Fruit fly (Drosophila melanogaster) whole organism, embryonic: ENCODE data around the gene east.

Experiments
- ATbp ChIP-seq: fragments of 200-800 bp; sonication (Bioruptor generic); optimal IDR thresholded peaks from 2 replicates; lab custom pipeline; 2017; ENCODE audit warnings: missing biosample characterization, mild to moderate bottlenecking, missing genetic modification characterization, missing genetic modification reagents
- Abd-B ChIP-seq: fragments of 200-800 bp; sonication (Bioruptor generic); optimal IDR thresholded peaks from 2 replicates; lab custom pipeline; 2018; ENCODE audit warnings: missing biosample characterization, mild to moderate bottlenecking, missing genetic modification characterization, moderate library complexity
- BEAF-32 ChIP-seq: fragments of 200-800 bp; sonication (Bioruptor generic); optimal IDR thresholded peaks from 3 replicates; lab custom pipeline; 2017; ENCODE audit warnings: missing biosample characterization, missing genetic modification characterization, mild to moderate bottlenecking, moderate library complexity, missing genetic modification reagents
- CG1024 ChIP-seq: fragments of 200-800 bp; sonication (Bioruptor generic); IDR thresholded peaks from 2 replicates; pipeline ENCODE4 v1.3.6; 2022; ENCODE audit warnings: missing biosample characterization, missing genetic modification characterization
- CG10267 ChIP-seq: fragments of 200-800 bp; sonication (Bioruptor generic); optimal IDR thresholded peaks from 2 replicates; lab custom pipeline; 2018; ENCODE audit warnings: missing biosample characterization, mild to moderate bottlenecking, missing genetic modification characterization, moderate library complexity
- CG10366 ChIP-seq: fragments of 200-800 bp; sonication (Bioruptor generic); IDR thresholded peaks from 2 replicates; pipeline ENCODE4 v1.3.6; 2022; ENCODE audit warnings: missing biosample characterization, missing genetic modification characterization
- CG10431 ChIP-seq: fragments of 200-800 bp; sonication (Bioruptor generic); optimal IDR thresholded peaks from 3 replicates; lab custom pipeline; 2018; ENCODE audit warnings: missing biosample characterization, mild to moderate bottlenecking, missing genetic modification characterization
- CG11504 ChIP-seq: fragments of 200-800 bp; sonication (Bioruptor generic); optimal IDR thresholded peaks from 3 replicates; lab custom pipeline; 2019; ENCODE audit warnings: missing biosample characterization, mild to moderate bottlenecking, missing genetic modification characterization, moderate library complexity
- CG11696 ChIP-seq: fragments of 200-800 bp; sonication (Bioruptor generic); IDR thresholded peaks from 2 replicates; pipeline ENCODE4 v1.3.6; 2022; ENCODE audit warnings: missing biosample characterization, missing genetic modification characterization
- CG12236 ChIP-seq: fragments of 200-800 bp; sonication (Bioruptor generic); optimal IDR thresholded peaks from 2 replicates; lab custom pipeline; 2016; ENCODE audit warnings: missing biosample characterization, missing genetic modification characterization
- CG13287 ChIP-seq: fragments of 200-800 bp; sonication (Bioruptor generic); IDR thresholded peaks from 2 replicates; pipeline ENCODE4 v1.3.6; 2022; ENCODE audit warnings: missing biosample characterization, missing genetic modification characterization; ENCODE audit not compliant: partially characterized antibody
- CG13296 ChIP-seq: fragments of 200-800 bp; sonication (Bioruptor generic); optimal IDR thresholded peaks from 3 replicates; lab custom pipeline; 2018; ENCODE audit warnings: missing biosample characterization, mild to moderate bottlenecking, missing genetic modification characterization
- CG13775 ChIP-seq: fragments of 200-800 bp; sonication (Bioruptor generic); optimal IDR thresholded peaks from 3 replicates; lab custom pipeline; 2017; ENCODE audit warnings: missing biosample characterization, mild to moderate bottlenecking, missing genetic modification characterization
- CG17328 ChIP-seq: fragments of 200-800 bp; sonication (Bioruptor generic); IDR thresholded peaks from 2 replicates; pipeline ENCODE4 v1.3.6; 2022; ENCODE audit warnings: missing biosample characterization, missing genetic modification characterization
- CG18619 ChIP-seq: fragments of 200-800 bp; sonication (Bioruptor generic); optimal IDR thresholded peaks from 3 replicates; lab custom pipeline; 2017; ENCODE audit warnings: missing biosample characterization, mild to moderate bottlenecking, missing genetic modification characterization
- CG2678 ChIP-seq: fragments of 200-800 bp; sonication (Bioruptor generic); optimal IDR thresholded peaks from 3 replicates; lab custom pipeline; 2019; ENCODE audit warnings: missing biosample characterization, mild to moderate bottlenecking, missing genetic modification characterization, moderate library complexity
- CG32772 ChIP-seq: fragments of 200-800 bp; sonication (Bioruptor generic); IDR thresholded peaks from 2 replicates; pipeline ENCODE4 v1.3.6; 2022; ENCODE audit warnings: missing biosample characterization, missing genetic modification characterization
- CG4730 ChIP-seq: fragments of 200-800 bp; sonication (Bioruptor generic); IDR thresholded peaks from 2 replicates; pipeline ENCODE4 v1.3.6; 2022; ENCODE audit warnings: missing biosample characterization, missing genetic modification characterization
- CrebB ChIP-seq: fragments of 200-800 bp; sonication (Bioruptor generic); optimal IDR thresholded peaks from 3 replicates; lab custom pipeline; 2018; ENCODE audit warnings: missing biosample characterization, mild to moderate bottlenecking, missing genetic modification characterization
- Drgx ChIP-seq: fragments of 200-800 bp; sonication (Bioruptor generic); IDR thresholded peaks from 2 replicates; pipeline ENCODE4 v1.3.6; 2022; ENCODE audit warnings: missing biosample characterization, missing genetic modification characterization
- Fer1 ChIP-seq: fragments of 200-800 bp; sonication (Bioruptor generic); optimal IDR thresholded peaks from 2 replicates; lab custom pipeline; 2017; ENCODE audit warnings: missing biosample characterization, mild to moderate bottlenecking, missing genetic modification characterization
- HLH4C ChIP-seq: fragments of 200-800 bp; sonication (Bioruptor generic); IDR thresholded peaks from 3 replicates; pipeline ENCODE4 v1.3.6; 2022; ENCODE audit warnings: missing biosample characterization, missing genetic modification characterization; ENCODE audit not compliant: partially characterized antibody
- Meics ChIP-seq: fragments of 200-800 bp; sonication (Bioruptor generic); optimal IDR thresholded peaks from 2 replicates; lab custom pipeline; 2017; ENCODE audit warnings: missing biosample characterization, mild to moderate bottlenecking, missing genetic modification characterization
- Oli ChIP-seq: fragments of 200-800 bp; sonication (Bioruptor generic); optimal IDR thresholded peaks from 2 replicates; lab custom pipeline; 2018; ENCODE audit warnings: missing biosample characterization, mild to moderate bottlenecking, missing genetic modification characterization, moderate library complexity
- Rfx ChIP-seq: fragments of 200-800 bp; sonication (Bioruptor generic); IDR thresholded peaks from 2 replicates; pipeline ENCODE4 v1.3.6; 2022; ENCODE audit warnings: missing biosample characterization, missing genetic modification characterization
- Scr ChIP-seq: fragments of 200-800 bp; sonication (Bioruptor generic); IDR thresholded peaks from 2 replicates; pipeline ENCODE4 v1.3.6; 2022; ENCODE audit warnings: missing biosample characterization, missing genetic modification characterization; ENCODE audit not compliant: partially characterized antibody
- Sox102F ChIP-seq: fragments of 200-800 bp; sonication (Bioruptor generic); optimal IDR thresholded peaks from 2 replicates; lab custom pipeline; 2018; ENCODE audit warnings: missing biosample characterization, mild to moderate bottlenecking, missing genetic modification characterization, moderate library complexity
- Stat92E ChIP-seq, 3 experiments: fragments of >200 bp in 2 of 3; fragments of 200-800 bp in 1 of 3; sonication (Bioruptor generic) in 1 of 3; optimal IDR thresholded peaks; 2 replicates each; lab custom pipeline; 2017 to 2019; ENCODE audit warnings: missing biosample characterization in 3 of 3, missing genetic modification characterization in 3 of 3, mild to moderate bottlenecking in 1 of 3, moderate library complexity in 1 of 3
- br ChIP-seq: fragments of >200 bp; optimal IDR thresholded peaks from 2 replicates; lab custom pipeline; 2017
- cas ChIP-seq: fragments of 200-800 bp; sonication (Bioruptor generic); IDR thresholded peaks from 2 replicates; pipeline ENCODE4 v1.3.6; 2022; ENCODE audit warnings: missing biosample characterization, missing genetic modification characterization
- cg ChIP-seq: fragments of 200-800 bp; sonication (Bioruptor generic); optimal IDR thresholded peaks from 3 replicates; lab custom pipeline; 2019; ENCODE audit warnings: missing biosample characterization, mild to moderate bottlenecking, missing genetic modification characterization, moderate library complexity
- dmrt99B ChIP-seq: fragments of 200-800 bp; sonication (Bioruptor generic); optimal IDR thresholded peaks from 2 replicates; lab custom pipeline; 2018; ENCODE audit warnings: missing biosample characterization, mild to moderate bottlenecking, missing genetic modification characterization, moderate library complexity
- dysf ChIP-seq: fragments of 200-800 bp; sonication (Bioruptor generic); IDR thresholded peaks from 3 replicates; pipeline ENCODE4 v1.3.6; 2022; ENCODE audit warnings: missing biosample characterization, missing genetic modification characterization
- emc ChIP-seq: fragments of 200-800 bp; sonication (Bioruptor generic); optimal IDR thresholded peaks from 2 replicates; lab custom pipeline; 2016; ENCODE audit warnings: missing biosample characterization, missing genetic modification characterization
- fd102C ChIP-seq: fragments of 200-800 bp; sonication (Bioruptor generic); optimal IDR thresholded peaks from 2 replicates; lab custom pipeline; 2018; ENCODE audit warnings: missing biosample characterization, mild to moderate bottlenecking, missing genetic modification characterization, moderate library complexity
- fu2 ChIP-seq: fragments of 200-800 bp; sonication (Bioruptor generic); optimal IDR thresholded peaks from 2 replicates; lab custom pipeline; 2016; ENCODE audit warnings: missing biosample characterization, missing genetic modification characterization
- gcm2 ChIP-seq: fragments of 200-800 bp; sonication (Bioruptor generic); optimal IDR thresholded peaks from 2 replicates; lab custom pipeline; 2016; ENCODE audit warnings: missing biosample characterization, missing genetic modification characterization
- h ChIP-seq: fragments of >200 bp; optimal IDR thresholded peaks from 2 replicates; lab custom pipeline; 2017
- luna ChIP-seq: fragments of 200-800 bp; sonication (Bioruptor generic); optimal IDR thresholded peaks from 2 replicates; lab custom pipeline; 2016; ENCODE audit warnings: missing biosample characterization, missing genetic modification characterization
- maf-S ChIP-seq: fragments of 200-800 bp; sonication (Bioruptor generic); optimal IDR thresholded peaks from 2 replicates; lab custom pipeline; 2016; ENCODE audit warnings: missing biosample characterization, missing genetic modification characterization
- p53 ChIP-seq: fragments of 200-800 bp; sonication (Bioruptor generic); optimal IDR thresholded peaks from 2 replicates; lab custom pipeline; 2016; ENCODE audit warnings: missing biosample characterization, missing genetic modification characterization
- psq ChIP-seq: fragments of 200-800 bp; sonication (Bioruptor generic); optimal IDR thresholded peaks from 2 replicates; lab custom pipeline; 2017; ENCODE audit warnings: missing biosample characterization, missing genetic modification characterization
- sd ChIP-seq: fragments of 200-800 bp; sonication (Bioruptor generic); optimal IDR thresholded peaks from 3 replicates; lab custom pipeline; 2018; ENCODE audit warnings: missing biosample characterization, mild to moderate bottlenecking, missing genetic modification characterization, moderate library complexity
- sens-2 ChIP-seq: fragments of 200-800 bp; sonication (Bioruptor generic); IDR thresholded peaks from 2 replicates; pipeline ENCODE4 v1.3.6; 2022; ENCODE audit warnings: missing biosample characterization, missing genetic modification characterization
- sna ChIP-seq: fragments of 200-800 bp; sonication (Bioruptor generic); IDR thresholded peaks from 2 replicates; pipeline ENCODE4 v1.3.6; 2022; ENCODE audit warnings: missing biosample characterization, missing genetic modification characterization; ENCODE audit not compliant: partially characterized antibody
- sqz ChIP-seq: fragments of 200-800 bp; sonication (Bioruptor generic); optimal IDR thresholded peaks from 3 replicates; lab custom pipeline; 2018; ENCODE audit warnings: missing biosample characterization, mild to moderate bottlenecking, missing genetic modification characterization
- ssp ChIP-seq: fragments of 200-800 bp; sonication (Bioruptor generic); IDR thresholded peaks from 2 replicates; pipeline ENCODE4 v1.3.6; 2022; ENCODE audit warnings: missing biosample characterization, missing genetic modification characterization
- trh ChIP-seq: fragments of 200-800 bp; sonication (Bioruptor generic); optimal IDR thresholded peaks from 2 replicates; lab custom pipeline; 2016; ENCODE audit warnings: missing biosample characterization, missing genetic modification characterization
- tup ChIP-seq: fragments of 200-800 bp; sonication (Bioruptor generic); optimal IDR thresholded peaks from 2 replicates; lab custom pipeline; 2016; ENCODE audit warnings: missing biosample characterization, mild to moderate bottlenecking, missing genetic modification characterization, moderate library complexity

The east gene

DNA sequence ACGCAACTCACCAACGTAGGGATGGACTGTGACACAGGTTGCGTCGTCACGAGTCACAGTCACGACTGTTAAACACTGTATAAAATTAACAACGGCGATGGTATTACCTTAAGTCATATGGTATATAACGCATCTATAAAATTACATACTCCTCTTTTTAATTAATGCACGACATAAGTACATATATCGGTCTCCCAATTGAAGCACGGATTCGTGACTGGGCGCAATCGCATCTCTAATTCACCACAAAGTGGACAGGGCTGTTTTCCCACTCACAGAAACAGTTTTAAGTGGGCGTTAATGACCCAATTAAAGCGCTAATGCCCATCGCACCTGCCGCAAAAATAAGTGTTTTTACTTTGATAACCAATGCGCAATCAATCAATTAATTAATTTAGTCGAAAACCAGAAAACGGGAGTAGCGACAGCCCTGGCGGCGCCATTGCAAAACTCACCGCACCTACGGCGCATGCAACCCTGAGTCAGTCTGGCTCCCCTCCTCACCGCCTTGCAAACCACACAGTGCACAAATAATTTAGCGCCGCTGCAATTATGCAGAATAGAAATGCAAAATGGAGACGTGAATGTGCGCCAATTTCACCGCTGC lies 30.8 kb downstream of the east start, which contains the start of gene CG4313 (continued):
- TF ChIP-seq trh (GFP tag; lab: Kevin White, UChicago) (no peak), CG10431 (GFP tag; lab: Kevin White, UChicago) (no peak), BEAF-32 (GFP tag; lab: Kevin White, UChicago) (peak; percentile 92), Oli (peak; percentile 34), Drgx (peak; percentile 54; the same call in 1 of the 2 replicates), CG32772 (GFP tag; lab: Robert Waterston, UW) (peak; percentile 71), CG11504 (tag; lab: Kevin White, UChicago) (peak; percentile 73), Sox102F (GFP tag; lab: Kevin White, UChicago) (peak; percentile 63), ssp (peak; percentile 75), Fer1 (GFP tag; lab: Kevin White, UChicago) (peak; percentile 63), CG4730 (GFP tag; lab: Robert Waterston, UW) (peak; percentile 33; the same call in 1 of the 2 replicates), sqz (GFP tag; lab: Kevin White, UChicago) (peak; percentile 8), Scr (GFP tag; lab: Robert Waterston, UW) (peak; percentile 94), Abd-B (GFP tag; lab: Kevin White, UChicago) (peak; percentile 62), CG1024 (peak; percentile 36; the same call in 1 of the 2 replicates), dmrt99B (tag; lab: Kevin White, UChicago) (peak; percentile 52), CG17328 (GFP tag; lab: Robert Waterston, UW) (peak; percentile 48; the same call in 1 of the 2 replicates), cas (0 out of 2 replicates have a peak, but pooled peaks have one; percentile 47), CrebB (tag; lab: Kevin White, UChicago) (peak; percentile 18), emc (GFP tag; lab: Kevin White, UChicago) (peak; percentile 31), sens-2 (GFP tag; lab: Robert Waterston, UW) (no peak), CG13296 (GFP tag; lab: Kevin White, UChicago) (peak; percentile 62), maf-S (GFP tag; lab: Kevin White, UChicago) (peak; percentile 69), h (lab: Kevin White, UChicago) (no peak), CG2678 (tag; lab: Kevin White, UChicago) (peak; percentile 78), CG13775 (GFP tag; lab: Kevin White, UChicago) (peak; percentile 63), cg (GFP tag; lab: Kevin White, UChicago) (no peak), CG10267 (tag; lab: Kevin White, UChicago) (peak; percentile 57), luna (peak; percentile 44), gcm2 (GFP tag; lab: Kevin White, UChicago) (no peak), dysf (GFP tag; lab: Robert Waterston, UW) (peak; percentile 76), HLH4C (GFP tag; lab: Robert Waterston, UW) (peak; percentile 82), CG12236 (GFP tag; lab: Kevin White, UChicago) (no peak), Meics (peak; percentile 73), sd (tag; lab: Kevin White, UChicago) (peak; percentile 4), ATbp (GFP tag; lab: Kevin White, UChicago) (no peak), CG18619 (GFP tag; lab: Kevin White, UChicago) (peak; percentile 60), CG11696 (GFP tag; lab: Robert Waterston, UW) (no peak), br (lab: Kevin White, UChicago) (no peak), tup (GFP tag; lab: Kevin White, UChicago) (peak; percentile 32), CG10366 (GFP tag; lab: Robert Waterston, UW) (peak; percentile 45; the same call in 1 of the 2 replicates), Rfx (GFP tag; lab: Robert Waterston, UW) (peak; percentile 85), fu2 (GFP tag; lab: Kevin White, UChicago) (peak; percentile 34), Stat92E (GFP tag; optimal IDR thresholded peaks at IDR 0.05; lab: Kevin White, UChicago) (no peak), p53 (peak; percentile 69), CG13287 (peak; percentile 90), sna (GFP tag; lab: Robert Waterston, UW) (peak; percentile 83), fd102C (GFP tag; lab: Kevin White, UChicago) (no peak), psq (GFP tag; lab: Kevin White, UChicago) (no peak)
